Worm (Caenorhabditis elegans) whole organism, late embryonic: ENCODE results near the gene syg-1.

Experiments
- K02D7.2 ChIP-seq: sonication (generic microtip); optimal IDR thresholded peaks from 2 replicates; lab custom pipeline; 2017; ENCODE audit warnings: mild to moderate bottlenecking, missing genetic modification characterization, missing compliant biosample characterization
- ama-1 ChIP-seq: fragments of 150-350 bp; optimal IDR thresholded peaks from 2 replicates; lab custom pipeline; 2014
- elt-2 ChIP-seq: sonication (generic microtip); optimal IDR thresholded peaks from 2 replicates; lab custom pipeline; 2016; ENCODE audit warnings: missing genetic modification reagents, missing genetic modification characterization, missing compliant biosample characterization
- ets-4 ChIP-seq: sonication (generic microtip); optimal IDR thresholded peaks from 2 replicates; lab custom pipeline; 2016; ENCODE audit warnings: missing genetic modification characterization, missing compliant biosample characterization
- hlh-15 ChIP-seq: sonication (generic microtip); optimal IDR thresholded peaks from 2 replicates; lab custom pipeline; 2016; ENCODE audit warnings: missing genetic modification characterization, missing compliant biosample characterization
- rnt-1 ChIP-seq: sonication (generic microtip); optimal IDR thresholded peaks from 2 replicates; lab custom pipeline; 2016; ENCODE audit warnings: missing genetic modification characterization, missing compliant biosample characterization
- sox-2 ChIP-seq: fragments of 200-800 bp; sonication (Bioruptor generic); IDR thresholded peaks from 2 replicates; pipeline ENCODE4 v1.3.6; 2022; ENCODE audit warnings: missing genetic modification reagents, missing genetic modification characterization, missing compliant biosample characterization
- syd-9 ChIP-seq: sonication (generic microtip); optimal IDR thresholded peaks from 2 replicates; lab custom pipeline; 2016; ENCODE audit warnings: mild to moderate bottlenecking, missing genetic modification characterization, moderate library complexity, missing compliant biosample characterization

ce11 chrX:2522658-2523057, 7.5 kb upstream of the syg-1 start:
- TF ChIP-seq ama-1 (no peak), rnt-1 (tag; lab: Kevin White, UChicago) (no peak), K02D7.2 (tag; lab: Kevin White, UChicago) (no peak), syd-9 (tag; lab: Kevin White, UChicago) (no peak), ets-4 (tag; lab: Kevin White, UChicago) (no peak), elt-2 (tag; lab: Kevin White, UChicago) (no peak), sox-2 (GFP tag; lab: Robert Waterston, UW) (no peak), hlh-15 (tag; lab: Kevin White, UChicago) (no peak)
